Fruit fly (Drosophila melanogaster) whole organism, pupa: ENCODE measurements around the gene UK114.

Experiments
- CG10348 ChIP-seq: fragments of 200-800 bp; sonication (Bioruptor generic); IDR thresholded peaks from 2 replicates; pipeline ENCODE4 v1.3.6; 2022; ENCODE audit warnings: missing biosample characterization, missing genetic modification characterization
- CG12605 ChIP-seq: fragments of 200-800 bp; sonication (Bioruptor generic); IDR thresholded peaks from 2 replicates; pipeline ENCODE4 v1.3.6; 2022; ENCODE audit warnings: missing biosample characterization, missing genetic modification characterization
- CG13204 ChIP-seq: fragments of 200-800 bp; sonication (Bioruptor generic); optimal IDR thresholded peaks from 2 replicates; lab custom pipeline; 2018; ENCODE audit warnings: missing biosample characterization, mild to moderate bottlenecking, missing genetic modification characterization, moderate library complexity
- CG14655 ChIP-seq: fragments of 200-800 bp; sonication (Bioruptor generic); optimal IDR thresholded peaks from 3 replicates; lab custom pipeline; 2017; ENCODE audit warnings: mild to moderate bottlenecking, missing biosample characterization, missing genetic modification reagents, missing genetic modification characterization
- CG15710 ChIP-seq: fragments of 200-800 bp; sonication (Bioruptor generic); optimal IDR thresholded peaks from 2 replicates; lab custom pipeline; 2018; ENCODE audit warnings: missing biosample characterization, mild to moderate bottlenecking, missing genetic modification characterization, moderate library complexity
- CG17806 ChIP-seq: fragments of 200-800 bp; sonication (Bioruptor generic); optimal IDR thresholded peaks from 2 replicates; lab custom pipeline; 2018; ENCODE audit warnings: missing biosample characterization, mild to moderate bottlenecking, missing genetic modification characterization, moderate library complexity
- CG32121 ChIP-seq: fragments of 200-800 bp; sonication (Bioruptor generic); IDR thresholded peaks from 2 replicates; pipeline ENCODE4 v1.3.6; 2022; ENCODE audit warnings: missing biosample characterization, missing genetic modification characterization
- CG34367 ChIP-seq: fragments of 200-800 bp; sonication (Bioruptor generic); optimal IDR thresholded peaks from 2 replicates; lab custom pipeline; 2018; ENCODE audit warnings: missing biosample characterization, mild to moderate bottlenecking, missing genetic modification characterization
- CG4496 ChIP-seq: fragments of 200-800 bp; sonication (Bioruptor generic); IDR thresholded peaks from 3 replicates; pipeline ENCODE4 v1.3.6; 2022; ENCODE audit warnings: missing biosample characterization, missing genetic modification characterization
- CG8159 ChIP-seq: fragments of 200-800 bp; sonication (Bioruptor generic); optimal IDR thresholded peaks from 3 replicates; lab custom pipeline; 2018; ENCODE audit warnings: missing biosample characterization, mild to moderate bottlenecking, missing genetic modification characterization, moderate library complexity
- CG8301 ChIP-seq: fragments of 200-800 bp; sonication (Bioruptor generic); optimal IDR thresholded peaks from 2 replicates; lab custom pipeline; 2018; ENCODE audit warnings: missing biosample characterization, mild to moderate bottlenecking, missing genetic modification characterization
- CG9948 ChIP-seq: fragments of 200-800 bp; sonication (Bioruptor generic); optimal IDR thresholded peaks from 2 replicates; lab custom pipeline; 2018; ENCODE audit warnings: missing biosample characterization, mild to moderate bottlenecking, missing genetic modification characterization, moderate library complexity
- D1 ChIP-seq: fragments of 200-800 bp; sonication (Bioruptor generic); optimal IDR thresholded peaks from 2 replicates; lab custom pipeline; 2018; ENCODE audit warnings: missing biosample characterization, mild to moderate bottlenecking, missing genetic modification characterization, moderate library complexity
- EcR ChIP-seq: fragments of 200-800 bp; sonication (Bioruptor generic); optimal IDR thresholded peaks from 3 replicates; lab custom pipeline; 2019; ENCODE audit warnings: missing biosample characterization, missing genetic modification characterization, mild to moderate bottlenecking, moderate library complexity, missing genetic modification reagents
- Ets98B ChIP-seq: fragments of 200-800 bp; sonication (Bioruptor generic); IDR thresholded peaks from 2 replicates; pipeline ENCODE4 v1.3.6; 2022; ENCODE audit warnings: missing biosample characterization, missing genetic modification characterization
- Pif1A ChIP-seq: fragments of 200-800 bp; sonication (Bioruptor generic); optimal IDR thresholded peaks from 3 replicates; lab custom pipeline; 2016; ENCODE audit warnings: missing biosample characterization, missing genetic modification characterization
- Pif1B ChIP-seq: fragments of 200-800 bp; sonication (Bioruptor generic); optimal IDR thresholded peaks from 3 replicates; lab custom pipeline; 2016; ENCODE audit warnings: missing biosample characterization, missing genetic modification characterization
- Snoo ChIP-seq: fragments of 200-800 bp; sonication (Bioruptor generic); optimal IDR thresholded peaks from 3 replicates; lab custom pipeline; 2017; ENCODE audit warnings: missing biosample characterization, mild to moderate bottlenecking, missing genetic modification characterization, inconsistent platforms
- fd96Ca ChIP-seq: fragments of 200-800 bp; sonication (Bioruptor generic); IDR thresholded peaks from 3 replicates; pipeline ENCODE4 v1.3.6; 2022; ENCODE audit warnings: missing biosample characterization, missing genetic modification characterization
- gl ChIP-seq: fragments of 200-800 bp; sonication (Bioruptor generic); optimal IDR thresholded peaks from 2 replicates; lab custom pipeline; 2018; ENCODE audit warnings: missing biosample characterization, mild to moderate bottlenecking, missing genetic modification characterization
- rn ChIP-seq: fragments of 200-800 bp; sonication (Bioruptor generic); IDR thresholded peaks from 2 replicates; pipeline ENCODE4 v1.3.6; 2022; ENCODE audit warnings: missing biosample characterization, missing genetic modification characterization

Gene UK114

DNA sequence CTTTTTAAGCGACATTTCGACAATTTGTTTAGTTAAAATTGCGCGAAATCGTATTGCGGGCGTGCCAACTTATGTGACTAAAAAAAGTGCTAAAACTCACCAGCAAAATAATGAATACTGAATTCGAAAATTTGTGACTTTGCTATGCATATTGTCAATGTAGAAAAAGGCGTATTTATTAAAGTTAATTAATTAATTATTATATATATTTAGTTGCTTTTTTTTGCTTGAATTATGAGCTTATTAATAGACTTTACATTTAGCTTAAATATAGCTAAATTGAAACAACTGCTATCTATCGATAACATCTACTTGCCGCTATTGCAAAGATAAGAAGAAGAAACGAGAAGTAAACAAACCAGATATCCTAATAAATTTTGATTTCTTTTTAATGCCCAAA is 18.6 kb downstream of the UK114 start, which contains the start of the genes PolD3 and Uxt:
Gene PolD3 (minus strand): TSS at position 56 of the 400 bp plus-strand sequence.
Gene Uxt (plus strand): TSS at position 333 of the 400 bp plus-strand sequence.
- TF ChIP-seq CG12605 (no peak), fd96Ca (GFP tag; lab: Robert Waterston, UW) (no peak), Snoo (no peak), CG10348 (GFP tag; lab: Robert Waterston, UW) (no peak)

dm6 chr2L:15254229-15254861 is 20.5 kb downstream of the UK114 start:
- TF ChIP-seq CG8301 (tag; lab: Kevin White, UChicago) (peak; percentile 23), Ets98B (GFP tag; lab: Robert Waterston, UW) (peak; percentile 16; the same call in 1 of the 2 replicates), D1 (tag; lab: Kevin White, UChicago) (no peak), Pif1A (GFP tag; lab: Kevin White, UChicago) (no peak), Snoo (no peak), CG32121 (GFP tag; lab: Robert Waterston, UW) (no peak), CG9948 (tag; lab: Kevin White, UChicago) (peak; percentile 35), CG34367 (tag; lab: Kevin White, UChicago) (no peak), Pif1B (GFP tag; lab: Kevin White, UChicago) (peak; percentile 25), CG14655 (GFP tag; lab: Kevin White, UChicago) (no peak), CG4496 (peak; percentile 65; the same call in 2 of the 3 replicates), rn (no peak), CG17806 (tag; lab: Kevin White, UChicago) (peak; percentile 45), CG13204 (GFP tag; lab: Kevin White, UChicago) (no peak), fd96Ca (GFP tag; lab: Robert Waterston, UW) (no peak), CG12605 (peak; percentile 50; the same call in 1 of the 2 replicates), CG15710 (tag; lab: Kevin White, UChicago) (peak; percentile 42), gl (no peak), CG10348 (GFP tag; lab: Robert Waterston, UW) (no peak), EcR (no peak), CG8159 (tag; lab: Kevin White, UChicago) (peak; percentile 60)

DNA sequence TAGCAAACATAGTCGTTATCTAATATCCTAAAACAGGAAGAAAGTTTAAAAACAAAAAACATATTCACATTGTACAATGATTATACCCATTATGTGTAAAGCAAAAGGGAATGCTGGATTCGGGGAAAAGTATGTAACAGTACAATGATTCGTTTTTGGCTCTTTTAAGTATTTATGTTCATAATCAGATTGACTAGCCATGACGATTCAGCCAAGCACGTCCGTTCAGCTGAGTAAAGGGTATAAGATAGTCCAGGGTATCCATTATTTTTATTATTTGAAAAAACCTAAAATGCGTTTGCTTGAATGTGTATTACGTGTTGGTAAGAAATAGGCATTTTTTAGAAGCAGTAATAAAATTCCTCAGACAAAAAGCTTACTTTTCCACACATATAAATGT is 25.2 kb downstream of the UK114 start:
- TF ChIP-seq CG4496, result no peak
- TF ChIP-seq CG8159 (tag; lab: Kevin White, UChicago), result no peak
- no peak for TF ChIP-seq Pif1B (GFP tag; lab: Kevin White, UChicago)
- no peak for TF ChIP-seq CG10348 (GFP tag; lab: Robert Waterston, UW)
- TF ChIP-seq CG14655 (GFP tag; lab: Kevin White, UChicago), result no peak
- TF ChIP-seq EcR, result no peak

DNA sequence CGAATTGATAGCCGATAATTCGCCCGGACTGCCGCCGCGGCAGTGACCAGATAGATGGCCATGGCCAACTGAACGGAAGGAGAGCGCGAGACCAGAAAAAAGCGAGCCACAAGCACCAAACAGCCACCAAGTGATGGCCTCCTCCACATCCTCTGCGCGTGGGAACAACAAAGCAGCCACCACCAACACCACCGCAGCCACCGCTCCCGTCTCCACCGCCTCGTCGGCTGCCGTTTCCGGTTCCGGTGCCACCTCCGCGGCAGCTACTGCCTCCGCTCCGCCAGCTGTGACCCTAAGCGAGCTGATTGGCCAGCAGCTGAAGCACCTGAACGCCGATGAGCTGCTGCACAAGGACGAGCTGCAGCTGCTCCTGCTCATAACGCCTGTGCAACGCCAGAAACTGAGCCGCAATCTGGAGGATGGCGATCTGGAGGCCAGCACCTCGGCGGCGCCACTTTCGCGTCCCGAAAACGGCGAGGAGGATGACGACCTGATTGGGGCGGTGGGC is 25.8 kb downstream of the UK114 start:
- TF ChIP-seq CG14655 (GFP tag; lab: Kevin White, UChicago), result no peak
- no peak for TF ChIP-seq gl
- TF ChIP-seq Pif1B (GFP tag; lab: Kevin White, UChicago), result no peak

dm6 chr2L:15248163-15249005 is 26.5 kb downstream of the UK114 start, which contains the start of gene dao:
dao (plus strand) TSS chr2L:15248879.
- TF ChIP-seq Pif1B (GFP tag; lab: Kevin White, UChicago) (no peak), CG4496 (0 out of 3 replicates have a peak, but pooled peaks have one; percentile 10), CG17806 (tag; lab: Kevin White, UChicago) (no peak), Snoo (no peak), CG14655 (GFP tag; lab: Kevin White, UChicago) (peak; percentile 14)

DNA sequence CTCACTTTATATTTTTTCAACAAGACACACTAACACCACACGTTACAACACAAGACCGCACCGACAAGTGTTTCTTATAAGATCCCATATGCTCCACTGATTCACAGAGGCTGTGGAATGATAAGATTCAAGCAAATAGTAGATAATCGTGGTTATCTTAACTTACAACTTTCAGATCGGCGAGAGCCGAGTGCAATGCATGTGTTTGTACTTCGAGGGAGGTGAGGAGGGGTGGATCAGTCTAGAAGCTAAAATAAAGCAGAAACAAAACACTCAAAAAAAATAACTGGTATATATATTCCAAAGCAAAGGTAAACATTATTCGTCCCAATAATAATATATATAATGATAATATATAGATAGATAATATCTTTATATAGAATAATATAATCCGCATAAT is 27.3 kb downstream of the UK114 start, which contains the start of gene ZnT35C:
Gene ZnT35C (minus strand): TSS at position 101 of the 400 bp plus-strand sequence.
- TF ChIP-seq CG8159 (tag; lab: Kevin White, UChicago) (peak; percentile 10), Pif1A (GFP tag; lab: Kevin White, UChicago) (no peak)

DNA sequence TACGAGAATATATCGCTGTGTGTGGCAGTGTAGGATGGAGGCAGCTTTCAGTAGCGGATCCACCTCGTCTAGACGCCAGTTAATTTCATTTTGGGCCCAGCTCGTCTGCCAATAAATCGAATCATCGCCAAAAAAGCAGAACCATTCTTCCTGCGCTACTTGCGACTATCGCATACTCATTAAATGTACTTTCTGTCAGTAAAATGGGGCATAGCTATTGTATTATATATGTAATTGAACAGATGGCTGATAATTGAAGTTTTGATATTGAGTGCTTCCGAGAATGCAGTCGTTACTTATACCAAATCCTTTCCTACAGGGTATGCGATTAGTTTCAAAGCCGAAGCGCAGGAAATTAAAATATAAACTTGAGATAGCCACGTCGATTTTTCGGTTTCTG is 30.2 kb downstream of the UK114 start:
- no peak for TF ChIP-seq Snoo
- TF ChIP-seq Pif1B (GFP tag; lab: Kevin White, UChicago), result no peak
- TF ChIP-seq CG14655 (GFP tag; lab: Kevin White, UChicago), result no peak
- TF ChIP-seq EcR, result no peak
- TF ChIP-seq CG4496, result no peak
